Worm (Caenorhabditis elegans) whole organism, L2 larva: ENCODE data around the gene clec-174.

Experiments used
- ZK546.5 ChIP-seq: sonication (generic microtip); optimal IDR thresholded peaks from 2 replicates; lab custom pipeline; 2017; ENCODE audit warnings: missing biosample characterization, missing genetic modification characterization
- ceh-82 ChIP-seq: fragments of 150-350 bp; optimal IDR thresholded peaks from 2 replicates; lab custom pipeline; 2014; ENCODE audit warnings: missing biosample characterization, missing genetic modification characterization
- crh-2 ChIP-seq: sonication (generic microtip); optimal IDR thresholded peaks from 2 replicates; lab custom pipeline; 2017; ENCODE audit warnings: missing biosample characterization, missing genetic modification characterization
- fos-1 ChIP-seq: fragments of 150-350 bp; optimal IDR thresholded peaks from 2 replicates; lab custom pipeline; 2014; ENCODE audit warnings: missing biosample characterization, missing genetic modification characterization
- lin-13 ChIP-seq: fragments of 150-350 bp; optimal IDR thresholded peaks from 2 replicates; lab custom pipeline; 2014; ENCODE audit warnings: missing biosample characterization, missing genetic modification reagents, missing genetic modification characterization
- lsy-2 ChIP-seq, 2 experiments: fragments of 150-350 bp in 1 of 2; sonication (generic microtip) in 1 of 2; optimal IDR thresholded peaks; 2 replicates each; lab custom pipeline; 2014 to 2017; ENCODE audit warnings: missing biosample characterization in 2 of 2, missing genetic modification characterization in 2 of 2
- mdl-1 ChIP-seq, 2 experiments: fragments of 150-350 bp in 1 of 2; sonication (generic microtip) in 1 of 2; optimal IDR thresholded peaks; 2 replicates each; lab custom pipeline; 2017; ENCODE audit warnings: missing biosample characterization in 2 of 2, missing genetic modification characterization in 2 of 2
- nhr-237 ChIP-seq: fragments of 150-350 bp; optimal IDR thresholded peaks from 2 replicates; lab custom pipeline; 2014; ENCODE audit warnings: missing biosample characterization, missing genetic modification characterization
- nhr-25 ChIP-seq: fragments of 150-350 bp; sonication (generic microtip); optimal IDR thresholded peaks from 3 replicates; lab custom pipeline; 2014; ENCODE audit warnings: missing biosample characterization, missing genetic modification characterization
- sma-3 ChIP-seq: sonication (generic microtip); optimal IDR thresholded peaks from 2 replicates; lab custom pipeline; 2016; ENCODE audit warnings: missing genetic modification reagents, missing genetic modification characterization, missing compliant biosample characterization
- snpc-4 ChIP-seq: fragments of 150-350 bp; optimal IDR thresholded peaks from 2 replicates; lab custom pipeline; 2014; ENCODE audit warnings: missing biosample characterization, missing genetic modification characterization
- unc-55 ChIP-seq: fragments of 150-350 bp; sonication (generic microtip); optimal IDR thresholded peaks from 3 replicates; lab custom pipeline; 2014; ENCODE audit warnings: missing biosample characterization, missing genetic modification reagents, missing genetic modification characterization
- zag-1 ChIP-seq: fragments of 150-350 bp; optimal IDR thresholded peaks from 2 replicates; lab custom pipeline; 2014; ENCODE audit warnings: missing biosample characterization, missing genetic modification characterization
- ztf-1 ChIP-seq: fragments of 200-800 bp; sonication (Bioruptor generic); conservative IDR thresholded peaks from 2 replicates; pipeline ENCODE4 v1.3.6; 2022; ENCODE audit warnings: missing genetic modification characterization, missing compliant biosample characterization

DNA sequence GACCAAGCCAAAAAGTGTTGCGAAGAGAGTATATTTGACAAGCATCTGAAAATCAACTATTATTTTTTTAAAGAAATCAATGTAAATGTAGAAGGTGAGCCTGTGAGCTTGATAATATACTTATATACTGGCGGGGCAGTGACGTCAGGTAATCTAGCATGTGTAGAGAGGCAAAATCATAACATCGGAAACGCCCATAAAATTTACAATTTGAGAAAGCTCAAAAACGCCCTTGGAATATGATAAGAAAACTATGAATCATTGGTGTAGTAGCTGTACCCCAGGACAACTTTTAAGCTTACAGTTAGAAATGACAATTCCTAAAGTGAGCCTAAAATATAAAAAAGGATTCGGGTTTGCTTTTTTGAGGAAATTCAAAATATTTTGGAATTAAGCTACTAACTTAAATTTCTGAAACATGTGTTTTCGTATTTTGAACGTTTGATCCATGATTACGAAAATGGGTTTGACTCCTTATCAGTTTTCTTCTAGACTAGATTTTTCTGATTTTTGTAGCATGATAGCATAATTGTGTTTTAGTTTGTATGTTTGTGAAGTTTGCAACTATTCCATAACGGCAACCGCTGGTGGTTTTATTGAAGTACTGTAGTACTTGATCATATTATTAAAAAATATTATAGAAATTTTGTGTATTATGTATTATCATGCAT, at the start of gene clec-174:
- no peak for TF ChIP-seq snpc-4 (tag; lab: Kevin White, UChicago)
- no peak for TF ChIP-seq sma-3 (GFP tag; lab: Kevin White, UChicago)
- TF ChIP-seq fos-1 (tag; lab: Kevin White, UChicago), result no peak
- TF ChIP-seq ztf-1 (GFP tag; lab: Robert Waterston, UW), result no peak
- TF ChIP-seq ZK546.5, result no peak
- no peak for TF ChIP-seq nhr-237 (tag; lab: Kevin White, UChicago)
- TF ChIP-seq lin-13, result no peak
- TF ChIP-seq mdl-1 (tag; optimal IDR thresholded peaks at IDR 0.05; lab: Kevin White, UChicago), result no peak
- no peak for TF ChIP-seq ceh-82 (tag; lab: Kevin White, UChicago)
- no peak for TF ChIP-seq lsy-2 (tag; optimal IDR thresholded peaks at IDR 0.05; lab: Kevin White, UChicago)
- TF ChIP-seq zag-1 (tag; lab: Kevin White, UChicago), result no peak
- no peak for TF ChIP-seq unc-55 (GFP tag; lab: Kevin White, UChicago)
- TF ChIP-seq nhr-25, result no peak
- no peak for TF ChIP-seq crh-2 (tag; lab: Kevin White, UChicago)
